Worm (Caenorhabditis elegans) whole organism, midembryonic: ENCODE results near the gene C35A5.10.

Experiments
- cog-1 ChIP-seq: sonication (generic microtip); optimal IDR thresholded peaks from 2 replicates; lab custom pipeline; 2016; ENCODE audit warnings: missing genetic modification characterization, missing compliant biosample characterization
- flt-1 ChIP-seq: fragments of 200-800 bp; sonication (Bioruptor generic); IDR thresholded peaks from 2 replicates; pipeline ENCODE4 v1.3.6; 2022; ENCODE audit warnings: missing genetic modification characterization, missing compliant biosample characterization
- klf-2 ChIP-seq: fragments of 200-800 bp; sonication (Bioruptor generic); conservative IDR thresholded peaks from 2 replicates; pipeline ENCODE4 v1.3.6; 2022; ENCODE audit warnings: missing genetic modification reagents, missing genetic modification characterization, missing compliant biosample characterization
- ref-1 ChIP-seq: fragments of 200-800 bp; sonication (Bioruptor generic); conservative IDR thresholded peaks from 2 replicates; pipeline ENCODE4 v1.3.6; 2022; ENCODE audit warnings: missing genetic modification reagents, missing genetic modification characterization, missing compliant biosample characterization
- tab-1 ChIP-seq: fragments of 200-800 bp; sonication (Bioruptor generic); IDR thresholded peaks from 2 replicates; pipeline ENCODE4 v1.3.6; 2022; ENCODE audit warnings: missing genetic modification characterization, missing compliant biosample characterization
- ztf-23 ChIP-seq: fragments of 200-800 bp; sonication (Bioruptor generic); IDR thresholded peaks from 2 replicates; pipeline ENCODE4 v1.3.6; 2022; ENCODE audit warnings: missing genetic modification reagents, missing genetic modification characterization, missing compliant biosample characterization
- ztf-29 ChIP-seq: fragments of 200-800 bp; sonication (Bioruptor generic); IDR thresholded peaks from 2 replicates; pipeline ENCODE4 v1.3.6; 2022; ENCODE audit warnings: missing genetic modification reagents, missing genetic modification characterization, missing compliant biosample characterization

DNA sequence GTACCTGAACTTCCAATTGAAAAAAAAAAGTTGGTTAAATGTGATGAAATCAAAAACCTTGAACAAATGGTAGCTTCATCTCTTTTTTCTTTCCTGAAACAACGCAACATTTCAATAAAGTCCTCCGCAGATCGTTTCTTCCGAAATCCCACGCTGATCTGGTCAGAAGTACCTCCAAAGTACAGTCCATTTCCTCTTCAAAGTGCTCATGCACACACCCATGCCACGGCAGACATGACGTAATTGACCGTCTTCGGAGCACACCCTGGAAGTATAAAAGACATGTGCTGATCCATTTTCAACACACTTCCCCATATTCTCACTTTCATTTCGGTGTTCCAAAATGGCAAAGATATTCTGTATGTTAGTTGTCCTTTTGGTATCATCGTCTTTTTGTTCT, at the start of gene C35A5.10:
- no peak for TF ChIP-seq ref-1 (GFP tag; lab: Robert Waterston, UW)
- no peak for TF ChIP-seq klf-2
- TF ChIP-seq tab-1 (GFP tag; lab: Robert Waterston, UW): no peak
- no peak for TF ChIP-seq ztf-29 (GFP tag; lab: Robert Waterston, UW)
- no peak for TF ChIP-seq ztf-23 (GFP tag; lab: Robert Waterston, UW)
- no peak for TF ChIP-seq flt-1 (GFP tag; lab: Robert Waterston, UW)
- no peak for TF ChIP-seq cog-1
